Fruit fly (Drosophila melanogaster): Measurements from ENCODE around the gene Mob2.

The Mob2 gene

dm6 chr3L:11586794-11587462 is 24.9 kb upstream of the Mob2 start (continued):
- TF ChIP-seq trem (tag; optimal IDR thresholded peaks at IDR 0.05) (no peak), bbx (GFP tag; IDR thresholded peaks at IDR 0.05; ENCODE audit: partially characterized antibody) (peak; percentile 30; the same call in 1 of the 2 replicates), CG7928 (GFP tag; optimal IDR thresholded peaks at IDR 0.05) (no peak), CG8765 (GFP tag; IDR thresholded peaks at IDR 0.05) (peak; percentile 34; the same call in 1 of the 2 replicates), chif (GFP tag; optimal IDR thresholded peaks at IDR 0.05) (peak in 1 of 2 experiments; percentile 2), oc (tag; optimal IDR thresholded peaks at IDR 0.05) (peak; percentile 38), Dll (GFP tag; IDR thresholded peaks at IDR 0.05; ENCODE audit: partially characterized antibody) (peak; percentile 52; the same call in 3 of the 4 replicates), Deaf1 (tag; optimal IDR thresholded peaks at IDR 0.05) (peak; percentile 44), Poxn (GFP tag; IDR thresholded peaks at IDR 0.05) (no peak), pan (optimal IDR thresholded peaks at IDR 0.05) (no peak), pan (GFP tag; optimal IDR thresholded peaks at IDR 0.05 in 1 of 2, IDR thresholded peaks at IDR 0.05 in 1 of 2) (no peak), D (optimal IDR thresholded peaks at IDR 0.05) (peak; percentile 68), D (GFP tag; optimal IDR thresholded peaks at IDR 0.05) (no peak), Ptx1 (GFP tag; IDR thresholded peaks at IDR 0.05) (no peak), Ets97D (GFP tag; optimal IDR thresholded peaks at IDR 0.05) (no peak), HLH4C (GFP tag; IDR thresholded peaks at IDR 0.05; ENCODE audit: partially characterized antibody) (peak; percentile 55; the same call in 2 of the 3 replicates), HmgD (GFP tag; optimal IDR thresholded peaks at IDR 0.05) (no peak), repo (GFP tag; optimal IDR thresholded peaks at IDR 0.05) (no peak), Med (GFP tag) (peak; percentile 78), Fer2 (tag; optimal IDR thresholded peaks at IDR 0.05) (no peak), eyg (GFP tag; optimal IDR thresholded peaks at IDR 0.05) (no peak), CG1233 (GFP tag; optimal IDR thresholded peaks at IDR 0.05) (no peak), sob (GFP tag; IDR thresholded peaks at IDR 0.05) (no peak), Dbx (GFP tag; IDR thresholded peaks at IDR 0.05) (no peak), CG9932 (GFP tag; IDR thresholded peaks at IDR 0.05) (no peak), dmrt11E (tag; optimal IDR thresholded peaks at IDR 0.05) (no peak), da (GFP tag; optimal IDR thresholded peaks at IDR 0.05) (no peak), CkIIα-i1 (GFP tag; IDR thresholded peaks at IDR 0.05) (no peak), B-H2 (GFP tag; optimal IDR thresholded peaks at IDR 0.05) (no peak), CG9817 (tag; optimal IDR thresholded peaks at IDR 0.05) (no peak), Bgb (GFP tag; IDR thresholded peaks at IDR 0.05; ENCODE audit: partially characterized antibody) (peak; percentile 37; the same call in 1 of the 2 replicates), CG4360 (GFP tag; IDR thresholded peaks at IDR 0.05) (peak; percentile 88), kay (GFP tag; optimal IDR thresholded peaks at IDR 0.05) (no peak), CG32532 (GFP tag; IDR thresholded peaks at IDR 0.05) (peak; percentile 28; the same call in 1 of the 2 replicates), fd3F (GFP tag; optimal IDR thresholded peaks at IDR 0.05) (no peak), Awh (GFP tag; IDR thresholded peaks at IDR 0.05) (no peak), Adf1 (GFP tag; IDR thresholded peaks at IDR 0.05) (peak; percentile 99), CG12769 (tag; optimal IDR thresholded peaks at IDR 0.05) (peak; percentile 12), gsb-n (tag; optimal IDR thresholded peaks at IDR 0.05) (no peak), CG8478 (optimal IDR thresholded peaks at IDR 0.05) (peak; percentile 75), lmd (GFP tag; IDR thresholded peaks at IDR 0.05) (no peak), CG4424 (GFP tag; optimal IDR thresholded peaks at IDR 0.05) (no peak), prd (optimal IDR thresholded peaks at IDR 0.05) (no peak), prd (GFP tag; IDR thresholded peaks at IDR 0.05) (no peak), CG8388 (GFP tag; optimal IDR thresholded peaks at IDR 0.05) (no peak), tin (GFP tag; optimal IDR thresholded peaks at IDR 0.05) (no peak), CG8944 (GFP tag; optimal IDR thresholded peaks at IDR 0.05) (no peak), lab (GFP tag; optimal IDR thresholded peaks at IDR 0.05) (no peak), inv (GFP tag; IDR thresholded peaks at IDR 0.05; ENCODE audit: partially characterized antibody) (0 out of 2 replicates have a peak, but pooled peaks have one; percentile 21), CG7839 (tag; optimal IDR thresholded peaks at IDR 0.05) (no peak), CG10543 (GFP tag; optimal IDR thresholded peaks at IDR 0.05) (no peak)

Measured in whole organism, embryonic.